Worm (Caenorhabditis elegans) whole organism, young adult: Measurements from ENCODE around the gene C14E2.7.

Experiments
- B0035.1 ChIP-seq: sonication (generic microtip); optimal IDR thresholded peaks from 2 replicates; lab custom pipeline; 2016; ENCODE audit warnings: missing genetic modification characterization, mild to moderate bottlenecking, missing compliant biosample characterization, missing genotype, missing genetic modification reagents
- B0261.1 ChIP-seq: sonication (generic microtip); optimal IDR thresholded peaks from 2 replicates; lab custom pipeline; 2016; ENCODE audit warnings: mild to moderate bottlenecking, missing genetic modification characterization, moderate library complexity, missing compliant biosample characterization
- F10E7.11 ChIP-seq: sonication (generic microtip); optimal IDR thresholded peaks from 2 replicates; lab custom pipeline; 2017; ENCODE audit warnings: mild to moderate bottlenecking, missing genetic modification characterization, moderate library complexity, missing compliant biosample characterization
- F37B4.10 ChIP-seq: fragments of 200-800 bp; sonication (Bioruptor generic); IDR thresholded peaks from 2 replicates; pipeline ENCODE4 v1.3.6; 2022; ENCODE audit warnings: missing genetic modification characterization, missing compliant biosample characterization
- F52B5.7 ChIP-seq: sonication (generic microtip); optimal IDR thresholded peaks from 2 replicates; lab custom pipeline; 2016; ENCODE audit warnings: mild to moderate bottlenecking, missing genetic modification characterization, missing compliant biosample characterization
- F55B11.4 ChIP-seq: sonication (generic microtip); optimal IDR thresholded peaks from 2 replicates; lab custom pipeline; 2016; ENCODE audit warnings: missing compliant biosample characterization, missing genetic modification characterization, borderline replicate concordance; ENCODE audit not compliant: insufficient read depth
- F57A8.1 ChIP-seq: fragments of 200-800 bp; sonication (Bioruptor generic); optimal IDR thresholded peaks from 2 replicates; lab custom pipeline; 2018; ENCODE audit warnings: mild to moderate bottlenecking, missing genetic modification characterization, moderate library complexity, missing compliant biosample characterization
- F57C9.4 ChIP-seq: sonication (generic microtip); optimal IDR thresholded peaks from 2 replicates; lab custom pipeline; 2017; ENCODE audit warnings: mild to moderate bottlenecking, missing genetic modification characterization, missing compliant biosample characterization
- T07F8.4 ChIP-seq: sonication (generic microtip); optimal IDR thresholded peaks from 2 replicates; lab custom pipeline; 2016; ENCODE audit warnings: mild to moderate bottlenecking, missing genetic modification characterization, moderate library complexity, missing compliant biosample characterization
- T26A5.8 ChIP-seq: sonication (generic microtip); optimal IDR thresholded peaks from 2 replicates; lab custom pipeline; 2016; ENCODE audit warnings: missing genetic modification characterization, missing compliant biosample characterization
- Y56A3A.18 ChIP-seq: fragments of 200-800 bp; sonication (Bioruptor generic); IDR thresholded peaks from 2 replicates; pipeline ENCODE4 v1.3.6; 2022; ENCODE audit warnings: missing genetic modification reagents, missing genetic modification characterization, missing compliant biosample characterization
- akir-1 ChIP-seq: fragments of 200-800 bp; sonication (Bioruptor generic); optimal IDR thresholded peaks from 2 replicates; lab custom pipeline; 2018; ENCODE audit warnings: mild to moderate bottlenecking, missing genetic modification characterization, moderate library complexity, missing compliant biosample characterization
- aptf-2 ChIP-seq: fragments of 200-800 bp; sonication (Bioruptor generic); conservative IDR thresholded peaks from 2 replicates; pipeline ENCODE4 v1.3.6; 2022; ENCODE audit warnings: missing genetic modification reagents, missing genetic modification characterization, missing compliant biosample characterization
- aptf-3 ChIP-seq: fragments of 200-800 bp; sonication (Bioruptor generic); IDR thresholded peaks from 2 replicates; pipeline ENCODE4 v1.3.6; 2022; ENCODE audit warnings: missing genetic modification characterization, missing compliant biosample characterization
- athp-1 ChIP-seq: sonication (generic microtip); optimal IDR thresholded peaks from 2 replicates; lab custom pipeline; 2017; ENCODE audit warnings: mild to moderate bottlenecking, missing genetic modification characterization, missing compliant biosample characterization
- attf-3 ChIP-seq: fragments of 200-800 bp; sonication (Bioruptor generic); conservative IDR thresholded peaks from 2 replicates; pipeline ENCODE4 v1.3.6; 2022; ENCODE audit warnings: missing genetic modification reagents, missing genetic modification characterization, missing compliant biosample characterization
- attf-5 ChIP-seq: fragments of 200-800 bp; sonication (Bioruptor generic); optimal IDR thresholded peaks from 2 replicates; lab custom pipeline; 2018; ENCODE audit warnings: mild to moderate bottlenecking, missing genetic modification characterization, missing compliant biosample characterization
- bed-1 ChIP-seq: fragments of 200-800 bp; sonication (Bioruptor generic); IDR thresholded peaks from 2 replicates; pipeline ENCODE4 v1.3.6; 2022; ENCODE audit warnings: missing genetic modification reagents, missing genetic modification characterization, missing compliant biosample characterization
- ceh-27 ChIP-seq: fragments of 200-800 bp; sonication (Bioruptor generic); optimal IDR thresholded peaks from 2 replicates; lab custom pipeline; 2018; ENCODE audit warnings: mild to moderate bottlenecking, missing genetic modification characterization, moderate library complexity, missing compliant biosample characterization
- ceh-40 ChIP-seq: fragments of 200-800 bp; sonication (Bioruptor generic); IDR thresholded peaks from 2 replicates; pipeline ENCODE4 v1.3.6; 2022; ENCODE audit warnings: missing genetic modification characterization, missing compliant biosample characterization
- ceh-91 ChIP-seq: fragments of 200-800 bp; sonication (Bioruptor generic); IDR thresholded peaks from 2 replicates; pipeline ENCODE4 v1.3.6; 2022; ENCODE audit warnings: missing genetic modification reagents, missing genetic modification characterization, missing compliant biosample characterization
- dpff-1 ChIP-seq: sonication (generic microtip); optimal IDR thresholded peaks from 2 replicates; lab custom pipeline; 2017; ENCODE audit warnings: mild to moderate bottlenecking, missing genetic modification characterization, missing compliant biosample characterization
- efl-1 ChIP-seq: fragments of 150-350 bp; optimal IDR thresholded peaks from 2 replicates; lab custom pipeline; 2014; ENCODE audit warnings: missing biosample characterization, missing genetic modification reagents, missing genetic modification characterization
- egl-18 ChIP-seq: fragments of 200-800 bp; sonication (Bioruptor generic); IDR thresholded peaks from 2 replicates; pipeline ENCODE4 v1.3.6; 2022; ENCODE audit warnings: missing genetic modification reagents, missing genetic modification characterization, missing compliant biosample characterization
- egl-44 ChIP-seq: fragments of 200-800 bp; sonication (Bioruptor generic); IDR thresholded peaks from 2 replicates; pipeline ENCODE4 v1.3.6; 2022; ENCODE audit warnings: missing genetic modification reagents, missing genetic modification characterization, missing compliant biosample characterization
- egrh-3 ChIP-seq: fragments of 200-800 bp; sonication (Bioruptor generic); IDR thresholded peaks from 2 replicates; pipeline ENCODE4 v1.3.6; 2022; ENCODE audit warnings: missing genetic modification reagents, missing genetic modification characterization, missing compliant biosample characterization
- hmg-1.2 ChIP-seq: fragments of 200-800 bp; sonication (Bioruptor generic); IDR thresholded peaks from 2 replicates; pipeline ENCODE4 v1.3.6; 2022; ENCODE audit warnings: missing genetic modification reagents, missing genetic modification characterization, missing compliant biosample characterization
- hmg-20 ChIP-seq: fragments of 200-800 bp; sonication (Bioruptor generic); IDR thresholded peaks from 2 replicates; pipeline ENCODE4 v1.3.6; 2022; ENCODE audit warnings: missing genetic modification reagents, missing genetic modification characterization, missing compliant biosample characterization
- hsf-1 ChIP-seq: fragments of 200-800 bp; sonication (Bioruptor generic); IDR thresholded peaks from 2 replicates; pipeline ENCODE4 v1.3.6; 2022; ENCODE audit warnings: missing genetic modification reagents, missing genetic modification characterization, missing compliant biosample characterization
- let-526 ChIP-seq: fragments of 200-800 bp; sonication (Bioruptor generic); IDR thresholded peaks from 2 replicates; pipeline ENCODE4 v1.3.6; 2022; ENCODE audit warnings: missing genetic modification reagents, missing genetic modification characterization, missing compliant biosample characterization
- lir-1 ChIP-seq: fragments of 200-800 bp; sonication (Bioruptor generic); conservative IDR thresholded peaks from 2 replicates; pipeline ENCODE4 v1.3.6; 2022; ENCODE audit warnings: missing genetic modification reagents, missing genetic modification characterization, missing compliant biosample characterization
- lsl-1 ChIP-seq: fragments of 200-800 bp; sonication (Bioruptor generic); optimal IDR thresholded peaks from 2 replicates; lab custom pipeline; 2018; ENCODE audit warnings: mild to moderate bottlenecking, missing genetic modification characterization, moderate library complexity, missing compliant biosample characterization
- lsy-27 ChIP-seq: sonication (generic microtip); optimal IDR thresholded peaks from 2 replicates; lab custom pipeline; 2017; ENCODE audit warnings: missing genetic modification characterization, mild to moderate bottlenecking, missing compliant biosample characterization, antibody characterized with exemption, missing genotype, borderline replicate concordance; ENCODE audit not compliant: insufficient read depth
- madf-10 ChIP-seq: sonication (generic microtip); optimal IDR thresholded peaks from 2 replicates; lab custom pipeline; 2016; ENCODE audit warnings: mild to moderate bottlenecking, missing genetic modification characterization, missing compliant biosample characterization
- mes-4 ChIP-seq: sonication (generic microtip); optimal IDR thresholded peaks from 2 replicates; lab custom pipeline; 2016; ENCODE audit warnings: missing genotype, missing genetic modification characterization, missing compliant biosample characterization
- nhr-179 ChIP-seq: sonication (generic microtip); optimal IDR thresholded peaks from 2 replicates; lab custom pipeline; 2016; ENCODE audit warnings: mild to moderate bottlenecking, missing genetic modification characterization, missing compliant biosample characterization
- pbrm-1 ChIP-seq: fragments of 200-800 bp; sonication (Bioruptor generic); IDR thresholded peaks from 2 replicates; pipeline ENCODE4 v1.3.6; 2022; ENCODE audit warnings: missing genetic modification reagents, missing genetic modification characterization, missing compliant biosample characterization
- repo-1 ChIP-seq: sonication (generic microtip); optimal IDR thresholded peaks from 2 replicates; lab custom pipeline; 2017; ENCODE audit warnings: mild to moderate bottlenecking, missing genetic modification characterization, missing compliant biosample characterization
- rpc-1 ChIP-seq, 2 experiments: fragments of 150-350 bp in 1 of 2; sonication (generic microtip) in 1 of 2; optimal IDR thresholded peaks; 2 replicates each; lab custom pipeline; 2014 to 2018; ENCODE audit warnings: missing biosample characterization in 1 of 2, missing genetic modification characterization in 1 of 2, missing genetic modification reagents in 1 of 2, missing genotype in 1 of 2
- sdz-38 ChIP-seq: sonication (generic microtip); optimal IDR thresholded peaks from 2 replicates; lab custom pipeline; 2016; ENCODE audit warnings: missing genotype, missing genetic modification characterization, missing compliant biosample characterization
- snpc-1.3 ChIP-seq: sonication (generic microtip); optimal IDR thresholded peaks from 2 replicates; lab custom pipeline; 2017; ENCODE audit warnings: missing genetic modification characterization, mild to moderate bottlenecking, missing compliant biosample characterization, antibody characterized with exemption, moderate library complexity, missing genotype, missing genetic modification reagents; ENCODE audit not compliant: insufficient read depth
- somi-1 ChIP-seq: fragments of 200-800 bp; sonication (Bioruptor generic); optimal IDR thresholded peaks from 2 replicates; lab custom pipeline; 2018; ENCODE audit warnings: mild to moderate bottlenecking, missing genetic modification characterization, missing compliant biosample characterization
- sptf-2 ChIP-seq: fragments of 200-800 bp; sonication (Bioruptor generic); optimal IDR thresholded peaks from 2 replicates; lab custom pipeline; 2018; ENCODE audit warnings: mild to moderate bottlenecking, missing genetic modification characterization, missing compliant biosample characterization
- unc-130 ChIP-seq: sonication (generic microtip); optimal IDR thresholded peaks from 2 replicates; lab custom pipeline; 2016; ENCODE audit warnings: missing genetic modification reagents, missing genetic modification characterization, missing compliant biosample characterization
- zfh-2 ChIP-seq: fragments of 200-800 bp; sonication (Bioruptor generic); conservative IDR thresholded peaks from 2 replicates; pipeline ENCODE4 v1.3.6; 2022; ENCODE audit warnings: missing genetic modification reagents, missing genetic modification characterization, missing compliant biosample characterization
- ztf-22 ChIP-seq: fragments of 200-800 bp; sonication (Bioruptor generic); optimal IDR thresholded peaks from 2 replicates; lab custom pipeline; 2018; ENCODE audit warnings: mild to moderate bottlenecking, missing genetic modification characterization, moderate library complexity, missing compliant biosample characterization
- ztf-25 ChIP-seq: fragments of 200-800 bp; sonication (Bioruptor generic); IDR thresholded peaks from 2 replicates; pipeline ENCODE4 v1.3.6; 2022; ENCODE audit warnings: missing genetic modification reagents, missing genetic modification characterization, missing compliant biosample characterization
- ztf-3 ChIP-seq: fragments of 200-800 bp; sonication (Bioruptor generic); optimal IDR thresholded peaks from 2 replicates; lab custom pipeline; 2018; ENCODE audit warnings: mild to moderate bottlenecking, missing genetic modification characterization, missing compliant biosample characterization

The C14E2.7 gene

DNA sequence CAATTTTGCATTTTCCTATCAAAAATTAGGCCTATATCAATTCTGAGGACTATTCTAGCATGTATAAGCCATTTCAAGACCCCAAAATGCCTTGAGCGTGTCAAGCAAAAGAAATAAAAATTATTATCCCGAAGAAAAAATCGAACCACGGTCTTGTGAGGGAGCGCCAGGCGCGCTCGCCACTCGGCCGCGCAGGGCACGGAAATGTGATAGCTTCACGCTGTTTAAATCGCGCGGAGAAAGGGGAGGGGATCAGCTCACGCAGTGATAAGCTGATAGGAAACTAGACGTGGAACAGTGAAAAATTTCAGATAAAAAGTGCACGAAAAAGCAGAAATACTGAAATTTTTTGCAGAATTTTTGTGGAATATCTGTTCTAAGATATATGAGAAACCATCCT, 21.5 kb downstream of the C14E2.7 start (continued):
- TF ChIP-seq ceh-91: no peak
- peak; percentile 96 for TF ChIP-seq B0261.1
- no peak for TF ChIP-seq efl-1 (GFP tag; lab: Kevin White, UChicago)
- peak; percentile 71 for TF ChIP-seq attf-5 (GFP tag; lab: Kevin White, UChicago)
- no peak for TF ChIP-seq aptf-3 (GFP tag; lab: Robert Waterston, UW)
- peak; percentile 69 for TF ChIP-seq madf-10
- TF ChIP-seq Y56A3A.18 (GFP tag; lab: Robert Waterston, UW): peak; percentile 76
- peak; percentile 43 for TF ChIP-seq mes-4 (tag; lab: Kevin White, UChicago)
- TF ChIP-seq attf-3 (GFP tag; lab: Robert Waterston, UW): no peak
- 0 out of 2 replicates have a peak, but pooled peaks have one; percentile 30 for TF ChIP-seq let-526 (GFP tag; lab: Robert Waterston, UW)
- TF ChIP-seq hmg-1.2 (GFP tag; lab: Robert Waterston, UW): peak; percentile 78
- peak; percentile 2 for TF ChIP-seq F57A8.1 (GFP tag; lab: Kevin White, UChicago)
- peak; percentile 64; the same call in 1 of the 2 replicates for TF ChIP-seq pbrm-1
- TF ChIP-seq rpc-1 (optimal IDR thresholded peaks at IDR 0.05; lab: Kevin White, UChicago): peak; percentile 91
- TF ChIP-seq rpc-1 (tag; optimal IDR thresholded peaks at IDR 0.05; lab: Kevin White, UChicago): peak; percentile 98
- no peak for TF ChIP-seq lsl-1 (GFP tag; lab: Kevin White, UChicago)
- TF ChIP-seq lsy-27 (tag; lab: Kevin White, UChicago): no peak
- TF ChIP-seq sdz-38 (tag; lab: Kevin White, UChicago): no peak
- TF ChIP-seq bed-1: no peak
- TF ChIP-seq ceh-40 (GFP tag; lab: Robert Waterston, UW): no peak
- peak; percentile 87 for TF ChIP-seq zfh-2 (GFP tag; lab: Robert Waterston, UW)
- TF ChIP-seq somi-1 (GFP tag; lab: Kevin White, UChicago): peak; percentile 50
- TF ChIP-seq aptf-2 (GFP tag; lab: Robert Waterston, UW): no peak
- TF ChIP-seq dpff-1 (tag; lab: Kevin White, UChicago): no peak
- TF ChIP-seq athp-1: peak; percentile 44
- TF ChIP-seq F57C9.4 (tag; lab: Kevin White, UChicago): no peak
- peak; percentile 76; the same call in 1 of the 2 replicates for TF ChIP-seq ztf-25
- no peak for TF ChIP-seq egl-18
- TF ChIP-seq T26A5.8 (tag; lab: Kevin White, UChicago): no peak
- TF ChIP-seq egrh-3 (GFP tag; lab: Robert Waterston, UW): peak; percentile 59
- peak; percentile 71; the same call in 1 of the 2 replicates for TF ChIP-seq egl-44 (GFP tag; lab: Robert Waterston, UW)
- TF ChIP-seq snpc-1.3: peak; percentile 89
- TF ChIP-seq unc-130 (GFP tag; lab: Kevin White, UChicago): peak; percentile 45
- no peak for TF ChIP-seq F55B11.4 (tag; lab: Kevin White, UChicago)
- no peak for TF ChIP-seq F37B4.10 (GFP tag; lab: Robert Waterston, UW)
- TF ChIP-seq F52B5.7: peak; percentile 71
- TF ChIP-seq hsf-1 (GFP tag; lab: Robert Waterston, UW): peak; percentile 23; the same call in 1 of the 2 replicates
- TF ChIP-seq akir-1: no peak
- 0 out of 2 replicates have a peak, but pooled peaks have one; percentile 14 for TF ChIP-seq hmg-20
- TF ChIP-seq repo-1 (tag; lab: Kevin White, UChicago): peak; percentile 35
- peak; percentile 36 for TF ChIP-seq nhr-179 (tag; lab: Kevin White, UChicago)
- no peak for TF ChIP-seq ztf-3 (GFP tag; lab: Kevin White, UChicago)
- peak; percentile 56 for TF ChIP-seq T07F8.4 (tag; lab: Kevin White, UChicago)
- TF ChIP-seq ceh-27 (GFP tag; lab: Kevin White, UChicago): peak; percentile 50
- TF ChIP-seq B0035.1 (tag; lab: Kevin White, UChicago): peak; percentile 56
- TF ChIP-seq F10E7.11: no peak
- TF ChIP-seq lir-1 (GFP tag; lab: Robert Waterston, UW): 0 out of 2 replicates have a peak, but pooled peaks have one; percentile 33
- peak; percentile 63 for TF ChIP-seq sptf-2 (GFP tag; lab: Kevin White, UChicago)
- TF ChIP-seq ztf-22: no peak
